Fruit fly (Drosophila melanogaster) whole organism, embryonic: ENCODE data around the gene CG10431.

Experiments used
- C15 ChIP-seq: fragments of 200-800 bp; sonication (Bioruptor generic); IDR thresholded peaks from 3 replicates; pipeline ENCODE4 v1.3.6; 2022; ENCODE audit warnings: missing biosample characterization, missing genetic modification characterization
- CG1024 ChIP-seq: fragments of 200-800 bp; sonication (Bioruptor generic); IDR thresholded peaks from 2 replicates; pipeline ENCODE4 v1.3.6; 2022; ENCODE audit warnings: missing biosample characterization, missing genetic modification characterization
- CG11456 ChIP-seq: fragments of 200-800 bp; sonication (Bioruptor generic); IDR thresholded peaks from 3 replicates; pipeline ENCODE4 v1.3.6; 2022; ENCODE audit warnings: missing biosample characterization, missing genetic modification characterization
- CG12071 ChIP-seq: fragments of 200-800 bp; sonication (Bioruptor generic); optimal IDR thresholded peaks from 3 replicates; lab custom pipeline; 2018; ENCODE audit warnings: missing biosample characterization, mild to moderate bottlenecking, missing genetic modification characterization
- CG13287 ChIP-seq: fragments of 200-800 bp; sonication (Bioruptor generic); IDR thresholded peaks from 2 replicates; pipeline ENCODE4 v1.3.6; 2022; ENCODE audit warnings: missing biosample characterization, missing genetic modification characterization; ENCODE audit not compliant: partially characterized antibody
- CG14965 ChIP-seq: fragments of 200-800 bp; sonication (Bioruptor generic); optimal IDR thresholded peaks from 2 replicates; lab custom pipeline; 2016; ENCODE audit warnings: missing biosample characterization, missing genetic modification characterization, borderline replicate concordance
- CG15601 ChIP-seq: fragments of 200-800 bp; sonication (Bioruptor generic); optimal IDR thresholded peaks from 3 replicates; lab custom pipeline; 2019; ENCODE audit warnings: missing biosample characterization, mild to moderate bottlenecking, missing genetic modification characterization, moderate library complexity
- CG17186 ChIP-seq: fragments of 200-800 bp; sonication (Bioruptor generic); optimal IDR thresholded peaks from 3 replicates; lab custom pipeline; 2017; ENCODE audit warnings: missing biosample characterization, missing genetic modification reagents, missing genetic modification characterization
- CG17385 ChIP-seq: fragments of 200-800 bp; sonication (Bioruptor generic); optimal IDR thresholded peaks from 3 replicates; lab custom pipeline; 2018; ENCODE audit warnings: missing biosample characterization, mild to moderate bottlenecking, missing genetic modification characterization
- CG17568 ChIP-seq: fragments of 200-800 bp; sonication (Bioruptor generic); optimal IDR thresholded peaks from 2 replicates; lab custom pipeline; 2018; ENCODE audit warnings: missing biosample characterization, mild to moderate bottlenecking, missing genetic modification characterization, moderate library complexity
- CG2199 ChIP-seq: fragments of 200-800 bp; sonication (Bioruptor generic); IDR thresholded peaks from 3 replicates; pipeline ENCODE4 v1.3.6; 2022; ENCODE audit warnings: missing biosample characterization, missing genetic modification characterization
- CG2712 ChIP-seq: fragments of 200-800 bp; optimal IDR thresholded peaks from 3 replicates; lab custom pipeline; 2019; ENCODE audit warnings: missing biosample characterization, mild to moderate bottlenecking, missing genetic modification characterization, moderate library complexity
- CG2875 ChIP-seq: fragments of 200-800 bp; sonication (Bioruptor generic); optimal IDR thresholded peaks from 2 replicates; lab custom pipeline; 2017; ENCODE audit warnings: missing biosample characterization, mild to moderate bottlenecking, missing genetic modification characterization, missing genetic modification reagents
- CG3726 ChIP-seq: fragments of 200-800 bp; sonication (Bioruptor generic); IDR thresholded peaks from 3 replicates; pipeline ENCODE4, ENCODE4 v1.3.6; 2022; ENCODE audit warnings: missing biosample characterization, missing genetic modification characterization
- CG4328 ChIP-seq: fragments of 200-800 bp; sonication (Bioruptor generic); optimal IDR thresholded peaks from 3 replicates; lab custom pipeline; 2017; ENCODE audit warnings: missing biosample characterization, missing genetic modification reagents, missing genetic modification characterization
- CG4360 ChIP-seq: fragments of 200-800 bp; sonication (Bioruptor generic); IDR thresholded peaks from 2 replicates; pipeline ENCODE4 v1.3.6; 2022; ENCODE audit warnings: missing biosample characterization, missing genetic modification characterization
- CG4820 ChIP-seq: fragments of 200-800 bp; sonication (Bioruptor generic); optimal IDR thresholded peaks from 3 replicates; lab custom pipeline; 2016; ENCODE audit warnings: missing biosample characterization, missing genetic modification characterization
- CG7745 ChIP-seq: fragments of 200-800 bp; sonication (Bioruptor generic); optimal IDR thresholded peaks from 2 replicates; lab custom pipeline; 2018; ENCODE audit warnings: missing biosample characterization, mild to moderate bottlenecking, missing genetic modification characterization, moderate library complexity
- CG7963 ChIP-seq: fragments of 200-800 bp; sonication (Bioruptor generic); IDR thresholded peaks from 3 replicates; pipeline ENCODE4 v1.3.6; 2022; ENCODE audit warnings: missing biosample characterization, missing genetic modification characterization; ENCODE audit not compliant: partially characterized antibody
- CG7987 ChIP-seq: fragments of 200-800 bp; sonication (Bioruptor generic); optimal IDR thresholded peaks from 2 replicates; lab custom pipeline; 2018; ENCODE audit warnings: missing biosample characterization, mild to moderate bottlenecking, missing genetic modification characterization, moderate library complexity
- CG9932 ChIP-seq: fragments of 200-800 bp; sonication (Bioruptor generic); IDR thresholded peaks from 2 replicates; pipeline ENCODE4 v1.3.6; 2022; ENCODE audit warnings: missing biosample characterization, missing genetic modification characterization
- Doc2 ChIP-seq: fragments of 200-800 bp; sonication (Bioruptor generic); IDR thresholded peaks from 2 replicates; pipeline ENCODE4 v1.3.6; 2022; ENCODE audit warnings: missing biosample characterization, missing genetic modification characterization
- Dp ChIP-seq: fragments of 200-800 bp; sonication (Bioruptor generic); optimal IDR thresholded peaks from 2 replicates; lab custom pipeline; 2018; ENCODE audit warnings: missing biosample characterization, mild to moderate bottlenecking, missing genetic modification characterization, moderate library complexity
- HHEX ChIP-seq: fragments of 200-800 bp; sonication (Bioruptor generic); optimal IDR thresholded peaks from 3 replicates; lab custom pipeline; 2017; ENCODE audit warnings: missing biosample characterization, mild to moderate bottlenecking, missing genetic modification characterization, missing genetic modification reagents
- HmgD ChIP-seq: fragments of 200-800 bp; sonication (Bioruptor generic); optimal IDR thresholded peaks from 3 replicates; lab custom pipeline; 2016; ENCODE audit warnings: missing biosample characterization, missing genetic modification characterization
- Hmx ChIP-seq: fragments of 200-800 bp; sonication (Bioruptor generic); optimal IDR thresholded peaks from 2 replicates; lab custom pipeline; 2016; ENCODE audit warnings: missing biosample characterization, missing genetic modification characterization
- Hsf ChIP-seq: fragments of 200-800 bp; sonication (Bioruptor generic); optimal IDR thresholded peaks from 3 replicates; lab custom pipeline; 2016; ENCODE audit warnings: missing biosample characterization, missing genetic modification characterization
- Kr ChIP-seq: fragments of 200-800 bp; sonication (Bioruptor generic); optimal IDR thresholded peaks from 2 replicates; lab custom pipeline; 2017; ENCODE audit warnings: missing biosample characterization, mild to moderate bottlenecking, missing genetic modification characterization
- Nf-YB ChIP-seq: fragments of 200-800 bp; sonication (Bioruptor generic); optimal IDR thresholded peaks from 3 replicates; lab custom pipeline; 2019; ENCODE audit warnings: missing biosample characterization, mild to moderate bottlenecking, missing genetic modification characterization, moderate library complexity
- Oaz ChIP-seq: fragments of 200-800 bp; sonication (Bioruptor generic); IDR thresholded peaks from 2 replicates; pipeline ENCODE4 v1.3.6; 2022; ENCODE audit warnings: missing biosample characterization, missing genetic modification characterization
- Sry-δ ChIP-seq: fragments of 200-800 bp; sonication (Bioruptor generic); optimal IDR thresholded peaks from 2 replicates; lab custom pipeline; 2016; ENCODE audit warnings: missing biosample characterization, missing genetic modification characterization
- YL-1 ChIP-seq: fragments of 200-800 bp; sonication (Bioruptor generic); optimal IDR thresholded peaks from 3 replicates; lab custom pipeline; 2017; ENCODE audit warnings: missing biosample characterization, mild to moderate bottlenecking, missing genetic modification characterization
- abd-A ChIP-seq: fragments of 200-800 bp; sonication (Bioruptor generic); optimal IDR thresholded peaks from 3 replicates; lab custom pipeline; 2019; ENCODE audit warnings: missing biosample characterization, mild to moderate bottlenecking, missing genetic modification characterization, moderate library complexity
- al ChIP-seq: fragments of 200-800 bp; sonication (Bioruptor generic); IDR thresholded peaks from 2 replicates; pipeline ENCODE4 v1.3.6; 2022; ENCODE audit warnings: missing biosample characterization, missing genetic modification characterization
- cg ChIP-seq: fragments of 200-800 bp; sonication (Bioruptor generic); optimal IDR thresholded peaks from 3 replicates; lab custom pipeline; 2019; ENCODE audit warnings: missing biosample characterization, mild to moderate bottlenecking, missing genetic modification characterization, moderate library complexity
- gce ChIP-seq: fragments of 200-800 bp; sonication (Bioruptor generic); IDR thresholded peaks from 3 replicates; pipeline ENCODE4 v1.3.6; 2022; ENCODE audit warnings: missing biosample characterization, missing genetic modification characterization
- gcm ChIP-seq: fragments of 200-800 bp; sonication (Bioruptor generic); optimal IDR thresholded peaks from 2 replicates; lab custom pipeline; 2019; ENCODE audit warnings: missing biosample characterization, mild to moderate bottlenecking, missing genetic modification characterization, moderate library complexity
- grn ChIP-seq: fragments of 200-800 bp; sonication (Bioruptor generic); optimal IDR thresholded peaks from 3 replicates; lab custom pipeline; 2017; ENCODE audit warnings: missing biosample characterization, missing genetic modification characterization
- hbn ChIP-seq: fragments of 200-800 bp; sonication (Bioruptor generic); IDR thresholded peaks from 2 replicates; pipeline ENCODE4 v1.3.6; 2022; ENCODE audit warnings: missing biosample characterization, missing genetic modification characterization; ENCODE audit not compliant: partially characterized antibody
- hth ChIP-seq: fragments of >200 bp; optimal IDR thresholded peaks from 2 replicates; lab custom pipeline; 2017; ENCODE audit warnings: inconsistent platforms
- kah ChIP-seq: fragments of 200-800 bp; sonication (Bioruptor generic); optimal IDR thresholded peaks from 2 replicates; lab custom pipeline; 2018; ENCODE audit warnings: missing biosample characterization, mild to moderate bottlenecking, missing genetic modification characterization
- mld ChIP-seq: fragments of 200-800 bp; sonication (Bioruptor generic); IDR thresholded peaks from 3 replicates; pipeline ENCODE4 v1.3.6; 2022; ENCODE audit warnings: missing biosample characterization, missing genetic modification characterization; ENCODE audit not compliant: partially characterized antibody
- nom ChIP-seq: fragments of 200-800 bp; sonication (Bioruptor generic); optimal IDR thresholded peaks from 2 replicates; lab custom pipeline; 2017; ENCODE audit warnings: missing biosample characterization, missing genetic modification characterization, mild to moderate bottlenecking, moderate library complexity, missing genetic modification reagents
- repo ChIP-seq: fragments of 200-800 bp; sonication (Bioruptor generic); optimal IDR thresholded peaks from 2 replicates; lab custom pipeline; 2016; ENCODE audit warnings: missing biosample characterization, missing genetic modification characterization
- rib ChIP-seq: fragments of 200-800 bp; sonication (Bioruptor generic); IDR thresholded peaks from 2 replicates; pipeline ENCODE4 v1.3.6; 2022; ENCODE audit warnings: missing biosample characterization, missing genetic modification characterization
- shn ChIP-seq: fragments of 200-800 bp; sonication (Bioruptor generic); optimal IDR thresholded peaks from 3 replicates; lab custom pipeline; 2016; ENCODE audit warnings: missing biosample characterization, missing genetic modification characterization
- sob ChIP-seq: fragments of 200-800 bp; sonication (Bioruptor generic); IDR thresholded peaks from 2 replicates; pipeline ENCODE4 v1.3.6; 2022; ENCODE audit warnings: missing biosample characterization, missing genetic modification characterization
- stwl ChIP-seq: fragments of 200-800 bp; sonication (Bioruptor generic); optimal IDR thresholded peaks from 3 replicates; lab custom pipeline; 2018; ENCODE audit warnings: missing biosample characterization, mild to moderate bottlenecking, missing genetic modification characterization, moderate library complexity
- tna ChIP-seq: fragments of 200-800 bp; sonication (Bioruptor generic); IDR thresholded peaks from 2 replicates; pipeline ENCODE4 v1.3.6; 2022; ENCODE audit warnings: missing biosample characterization, missing genetic modification characterization; ENCODE audit not compliant: partially characterized antibody

Gene CG10431

dm6 chr2L:18968370-18969105, 6.0 kb upstream of the CG10431 start, which contains the start of the genes Nak and Tango6 (continued):
- TF ChIP-seq CG4820 (GFP tag; lab: Kevin White, UChicago): no peak
- no peak for TF ChIP-seq CG17385
- peak; percentile 81 for TF ChIP-seq stwl (tag; lab: Kevin White, UChicago)
- TF ChIP-seq YL-1 (GFP tag; lab: Kevin White, UChicago): peak; percentile 45
- TF ChIP-seq cg (GFP tag; lab: Kevin White, UChicago): peak; percentile 87
- TF ChIP-seq CG2199 (GFP tag; lab: Robert Waterston, UW): no peak
- no peak for TF ChIP-seq nom (GFP tag; lab: Kevin White, UChicago)
- no peak for TF ChIP-seq gce (GFP tag; lab: Robert Waterston, UW)
- TF ChIP-seq Sry-δ (GFP tag; lab: Kevin White, UChicago): peak; percentile 96
- peak; percentile 64 for TF ChIP-seq abd-A (tag; lab: Kevin White, UChicago)
- TF ChIP-seq Oaz: no peak
- peak; percentile 16 for TF ChIP-seq Nf-YB (GFP tag; lab: Kevin White, UChicago)
- peak; percentile 76 for TF ChIP-seq CG7963 (GFP tag; lab: Robert Waterston, UW)
- TF ChIP-seq repo: no peak
- TF ChIP-seq C15 (GFP tag; lab: Robert Waterston, UW): no peak
- TF ChIP-seq CG3726 (GFP tag; lab: Robert Waterston, UW): no peak
- TF ChIP-seq rib (GFP tag; lab: Robert Waterston, UW): peak; percentile 82
- no peak for TF ChIP-seq CG14965 (GFP tag; lab: Kevin White, UChicago)
- no peak for TF ChIP-seq Kr (GFP tag; lab: Kevin White, UChicago)
- peak; percentile 33 for TF ChIP-seq grn (GFP tag; lab: Kevin White, UChicago)
- no peak for TF ChIP-seq CG12071 (GFP tag; lab: Kevin White, UChicago)
- TF ChIP-seq CG17186 (GFP tag; lab: Kevin White, UChicago): peak; percentile 97
- peak; percentile 90 for TF ChIP-seq hbn (GFP tag; lab: Robert Waterston, UW)
- TF ChIP-seq CG4328 (GFP tag; lab: Kevin White, UChicago): no peak
- TF ChIP-seq tna (GFP tag; lab: Robert Waterston, UW): peak; percentile 79
- TF ChIP-seq shn: peak; percentile 23
- peak; percentile 35 for TF ChIP-seq Dp (GFP tag; lab: Kevin White, UChicago)
- TF ChIP-seq CG11456: no peak
- no peak for TF ChIP-seq CG2875
- peak; percentile 63 for TF ChIP-seq CG2712 (tag; lab: Kevin White, UChicago)
- peak; percentile 50 for TF ChIP-seq CG15601 (tag; lab: Kevin White, UChicago)
- no peak for TF ChIP-seq CG7745
- no peak for TF ChIP-seq HHEX (GFP tag; lab: Kevin White, UChicago)
- peak; percentile 10 for TF ChIP-seq Hsf (GFP tag; lab: Kevin White, UChicago)
- TF ChIP-seq hth (lab: Kevin White, UChicago): no peak
- peak; percentile 88; the same call in 2 of the 3 replicates for TF ChIP-seq mld (GFP tag; lab: Robert Waterston, UW)
- no peak for TF ChIP-seq CG1024 (GFP tag; lab: Robert Waterston, UW)
- TF ChIP-seq CG9932 (GFP tag; lab: Robert Waterston, UW): peak; percentile 50
- TF ChIP-seq kah (GFP tag; lab: Kevin White, UChicago): no peak
- TF ChIP-seq gcm (GFP tag; lab: Kevin White, UChicago): peak; percentile 8
- TF ChIP-seq HmgD (GFP tag; lab: Kevin White, UChicago): peak; percentile 67
- no peak for TF ChIP-seq Doc2 (GFP tag; lab: Robert Waterston, UW)
- peak; percentile 8 for TF ChIP-seq CG7987 (GFP tag; lab: Kevin White, UChicago)
- no peak for TF ChIP-seq Hmx (GFP tag; lab: Kevin White, UChicago)
- no peak for TF ChIP-seq al
- TF ChIP-seq CG13287 (GFP tag; lab: Robert Waterston, UW): peak; percentile 97
- no peak for TF ChIP-seq CG17568
- TF ChIP-seq sob (GFP tag; lab: Robert Waterston, UW): no peak
- no peak for TF ChIP-seq CG4360 (GFP tag; lab: Robert Waterston, UW)
